Fruit fly (Drosophila melanogaster) whole organism, embryonic: ENCODE measurements around the gene CG4611.
A peak's percentile ranks its signal among the peaks of the same experiment; 100 is the strongest.

ENCODE experiments used
- Asciz ChIP-seq: fragments of 200-800 bp; sonication (Bioruptor generic); optimal IDR thresholded peaks from 2 replicates; lab custom pipeline; 2017; ENCODE audit warnings: missing biosample characterization, mild to moderate bottlenecking, missing genetic modification characterization, missing genetic modification reagents
- Blimp-1 ChIP-seq: fragments of 200-800 bp; sonication (Bioruptor generic); optimal IDR thresholded peaks from 3 replicates; lab custom pipeline; 2018; ENCODE audit warnings: missing biosample characterization, missing genetic modification characterization, mild to moderate bottlenecking, moderate library complexity, missing genetic modification reagents
- CG10321 ChIP-seq: fragments of 200-800 bp; sonication (Bioruptor generic); IDR thresholded peaks from 2 replicates; pipeline ENCODE4 v1.3.6; 2022; ENCODE audit warnings: missing biosample characterization, missing genetic modification characterization
- CG11456 ChIP-seq: fragments of 200-800 bp; sonication (Bioruptor generic); IDR thresholded peaks from 3 replicates; pipeline ENCODE4 v1.3.6; 2022; ENCODE audit warnings: missing biosample characterization, missing genetic modification characterization
- CG1529 ChIP-seq: fragments of 200-800 bp; sonication (Bioruptor generic); optimal IDR thresholded peaks from 3 replicates; lab custom pipeline; 2018; ENCODE audit warnings: missing biosample characterization, missing genetic modification characterization
- CG16863 ChIP-seq: fragments of 200-800 bp; sonication (Bioruptor generic); optimal IDR thresholded peaks from 3 replicates; lab custom pipeline; 2016; ENCODE audit warnings: missing biosample characterization, missing genetic modification characterization
- CG18011 ChIP-seq: fragments of 200-800 bp; sonication (Bioruptor generic); optimal IDR thresholded peaks from 2 replicates; lab custom pipeline; 2017; ENCODE audit warnings: missing biosample characterization, missing genetic modification characterization, mild to moderate bottlenecking, moderate library complexity, missing genotype
- CG18599 ChIP-seq: fragments of 200-800 bp; sonication (Bioruptor generic); optimal IDR thresholded peaks from 3 replicates; lab custom pipeline; 2017; ENCODE audit warnings: missing biosample characterization, missing genetic modification characterization, mild to moderate bottlenecking, moderate library complexity, missing genetic modification reagents
- CG18619 ChIP-seq: fragments of 200-800 bp; sonication (Bioruptor generic); optimal IDR thresholded peaks from 3 replicates; lab custom pipeline; 2017; ENCODE audit warnings: missing biosample characterization, mild to moderate bottlenecking, missing genetic modification characterization
- CG2678 ChIP-seq: fragments of 200-800 bp; sonication (Bioruptor generic); optimal IDR thresholded peaks from 3 replicates; lab custom pipeline; 2019; ENCODE audit warnings: missing biosample characterization, mild to moderate bottlenecking, missing genetic modification characterization, moderate library complexity
- CG2712 ChIP-seq: fragments of 200-800 bp; optimal IDR thresholded peaks from 3 replicates; lab custom pipeline; 2019; ENCODE audit warnings: missing biosample characterization, mild to moderate bottlenecking, missing genetic modification characterization, moderate library complexity
- CG32767 ChIP-seq: fragments of 200-800 bp; sonication (Bioruptor generic); IDR thresholded peaks from 2 replicates; pipeline ENCODE4 v1.3.6; 2022; ENCODE audit warnings: missing biosample characterization, missing genetic modification characterization
- CG32772 ChIP-seq: fragments of 200-800 bp; sonication (Bioruptor generic); IDR thresholded peaks from 2 replicates; pipeline ENCODE4 v1.3.6; 2022; ENCODE audit warnings: missing biosample characterization, missing genetic modification characterization
- CG6254 ChIP-seq: fragments of 200-800 bp; sonication (Bioruptor generic); optimal IDR thresholded peaks from 3 replicates; lab custom pipeline; 2017; ENCODE audit warnings: mild to moderate bottlenecking, missing biosample characterization, missing genetic modification reagents, missing genetic modification characterization
- CG6654 ChIP-seq: fragments of 200-800 bp; sonication (Bioruptor generic); optimal IDR thresholded peaks from 2 replicates; lab custom pipeline; 2017; ENCODE audit warnings: missing biosample characterization, mild to moderate bottlenecking, missing genetic modification characterization
- CG6683 ChIP-seq: fragments of 200-800 bp; sonication (Bioruptor generic); optimal IDR thresholded peaks from 2 replicates; lab custom pipeline; 2017; ENCODE audit warnings: missing biosample characterization, mild to moderate bottlenecking, missing genetic modification characterization, missing genetic modification reagents
- CG8765 ChIP-seq: fragments of 200-800 bp; sonication (Bioruptor generic); IDR thresholded peaks from 2 replicates; pipeline ENCODE4 v1.3.6; 2022; ENCODE audit warnings: missing biosample characterization, missing genetic modification characterization
- CG8944 ChIP-seq: fragments of 200-800 bp; sonication (Bioruptor generic); optimal IDR thresholded peaks from 3 replicates; lab custom pipeline; 2016; ENCODE audit warnings: missing biosample characterization, missing genetic modification characterization
- CG9437 ChIP-seq: fragments of 200-800 bp; sonication (Bioruptor generic); optimal IDR thresholded peaks from 2 replicates; lab custom pipeline; 2018; ENCODE audit warnings: missing biosample characterization, mild to moderate bottlenecking, missing genetic modification characterization
- CG9727 ChIP-seq: fragments of 200-800 bp; sonication (Bioruptor generic); optimal IDR thresholded peaks from 3 replicates; lab custom pipeline; 2017; ENCODE audit warnings: missing biosample characterization, mild to moderate bottlenecking, missing genetic modification characterization
- CoRest ChIP-seq: fragments of 200-800 bp; sonication (Bioruptor generic); optimal IDR thresholded peaks from 3 replicates; lab custom pipeline; 2018; ENCODE audit warnings: missing biosample characterization, mild to moderate bottlenecking, missing genetic modification characterization, moderate library complexity
- Eip74EF ChIP-seq, 2 experiments: fragments of 200-800 bp in 1 of 2; fragments of >200 bp in 1 of 2; sonication (Bioruptor generic) in 1 of 2; optimal IDR thresholded peaks; 2 replicates each; lab custom pipeline; 2017 to 2019; ENCODE audit warnings: missing biosample characterization in 2 of 2, missing genetic modification characterization in 2 of 2, mild to moderate bottlenecking in 1 of 2, moderate library complexity in 1 of 2
- Elba2 ChIP-seq: fragments of 200-800 bp; sonication (Bioruptor generic); optimal IDR thresholded peaks from 3 replicates; lab custom pipeline; 2016; ENCODE audit warnings: missing biosample characterization, missing genetic modification characterization
- HLHmδ ChIP-seq: fragments of 200-800 bp; sonication (Bioruptor generic); optimal IDR thresholded peaks from 2 replicates; lab custom pipeline; 2018; ENCODE audit warnings: missing biosample characterization, mild to moderate bottlenecking, missing genetic modification characterization, moderate library complexity
- Hr3 ChIP-seq: fragments of 200-800 bp; sonication (Bioruptor generic); optimal IDR thresholded peaks from 3 replicates; lab custom pipeline; 2016; ENCODE audit warnings: missing biosample characterization, missing genetic modification characterization
- Jarid2 ChIP-seq: fragments of 200-800 bp; sonication (Bioruptor generic); optimal IDR thresholded peaks from 3 replicates; lab custom pipeline; 2017; ENCODE audit warnings: mild to moderate bottlenecking, missing biosample characterization, missing genetic modification reagents, missing genetic modification characterization
- Lim3 ChIP-seq: fragments of 200-800 bp; sonication (Bioruptor generic); IDR thresholded peaks from 2 replicates; pipeline ENCODE4 v1.3.6; 2022; ENCODE audit warnings: missing biosample characterization, missing genetic modification characterization
- Mrtf ChIP-seq: fragments of 200-800 bp; sonication (Bioruptor generic); IDR thresholded peaks from 3 replicates; pipeline ENCODE4 v1.3.6; 2022; ENCODE audit warnings: missing biosample characterization, missing genetic modification characterization
- NC2α ChIP-seq: fragments of 200-800 bp; sonication (Bioruptor generic); optimal IDR thresholded peaks from 2 replicates; lab custom pipeline; 2016; ENCODE audit warnings: missing biosample characterization, missing genetic modification characterization
- NFAT ChIP-seq: fragments of 200-800 bp; sonication (Bioruptor generic); IDR thresholded peaks from 2 replicates; pipeline ENCODE4 v1.3.6; 2022; ENCODE audit warnings: missing biosample characterization, missing genetic modification characterization
- Ravus ChIP-seq: fragments of 200-800 bp; sonication (Bioruptor generic); IDR thresholded peaks from 2 replicates; pipeline ENCODE4 v1.3.6; 2022; ENCODE audit warnings: missing biosample characterization, missing genetic modification characterization
- Sox102F ChIP-seq: fragments of 200-800 bp; sonication (Bioruptor generic); optimal IDR thresholded peaks from 2 replicates; lab custom pipeline; 2018; ENCODE audit warnings: missing biosample characterization, mild to moderate bottlenecking, missing genetic modification characterization, moderate library complexity
- Xrp1 ChIP-seq: fragments of 200-800 bp; sonication (Bioruptor generic); IDR thresholded peaks from 2 replicates; pipeline ENCODE4 v1.3.6; 2022; ENCODE audit warnings: missing biosample characterization, missing genetic modification characterization
- aop ChIP-seq: fragments of 200-800 bp; sonication (Bioruptor generic); IDR thresholded peaks from 2 replicates; pipeline ENCODE4 v1.3.6; 2022; ENCODE audit warnings: missing biosample characterization, missing genetic modification characterization
- bcd ChIP-seq: fragments of 200-800 bp; sonication (Bioruptor generic); optimal IDR thresholded peaks from 2 replicates; lab custom pipeline; 2017; ENCODE audit warnings: missing biosample characterization, mild to moderate bottlenecking, missing genetic modification characterization
- caup ChIP-seq: fragments of 200-800 bp; sonication (Bioruptor generic); optimal IDR thresholded peaks from 3 replicates; lab custom pipeline; 2017; ENCODE audit warnings: missing biosample characterization, mild to moderate bottlenecking, missing genetic modification characterization, moderate library complexity; ENCODE audit not compliant: severe bottlenecking
- esg ChIP-seq: fragments of 200-800 bp; sonication (Bioruptor generic); conservative IDR thresholded peaks from 2 replicates; pipeline ENCODE4 v1.3.6; 2022; ENCODE audit warnings: missing biosample characterization, missing genetic modification characterization
- fru ChIP-seq: fragments of >200 bp; optimal IDR thresholded peaks from 2 replicates; lab custom pipeline; 2017
- hth ChIP-seq: fragments of >200 bp; optimal IDR thresholded peaks from 2 replicates; lab custom pipeline; 2017; ENCODE audit warnings: inconsistent platforms
- lilli ChIP-seq: fragments of 200-800 bp; sonication (Bioruptor generic); optimal IDR thresholded peaks from 3 replicates; lab custom pipeline; 2016; ENCODE audit warnings: missing biosample characterization, missing genetic modification characterization
- lmd ChIP-seq: fragments of 200-800 bp; sonication (Bioruptor generic); IDR thresholded peaks from 2 replicates; pipeline ENCODE4 v1.3.6; 2022; ENCODE audit warnings: missing biosample characterization, missing genetic modification characterization
- mirr ChIP-seq: fragments of 200-800 bp; sonication (Bioruptor generic); optimal IDR thresholded peaks from 3 replicates; lab custom pipeline; 2018; ENCODE audit warnings: missing biosample characterization, mild to moderate bottlenecking, missing genetic modification characterization
- pzg ChIP-seq: fragments of 200-800 bp; sonication (Bioruptor generic); optimal IDR thresholded peaks from 3 replicates; lab custom pipeline; 2018; ENCODE audit warnings: missing biosample characterization, mild to moderate bottlenecking, missing genetic modification characterization, moderate library complexity
- ranshi ChIP-seq: fragments of 200-800 bp; sonication (Bioruptor generic); IDR thresholded peaks from 2 replicates; pipeline ENCODE4 v1.3.6; 2022; ENCODE audit warnings: missing biosample characterization, missing genetic modification characterization
- so ChIP-seq: fragments of 200-800 bp; sonication (Bioruptor generic); IDR thresholded peaks from 3 replicates; pipeline ENCODE4 v1.3.6; 2022; ENCODE audit warnings: missing biosample characterization, missing genetic modification characterization
- tap ChIP-seq: fragments of 200-800 bp; optimal IDR thresholded peaks from 3 replicates; lab custom pipeline; 2019; ENCODE audit warnings: missing biosample characterization, mild to moderate bottlenecking, missing genetic modification characterization, moderate library complexity
- trh ChIP-seq: fragments of 200-800 bp; sonication (Bioruptor generic); optimal IDR thresholded peaks from 2 replicates; lab custom pipeline; 2016; ENCODE audit warnings: missing biosample characterization, missing genetic modification characterization
- tup ChIP-seq: fragments of 200-800 bp; sonication (Bioruptor generic); optimal IDR thresholded peaks from 2 replicates; lab custom pipeline; 2016; ENCODE audit warnings: missing biosample characterization, mild to moderate bottlenecking, missing genetic modification characterization, moderate library complexity
- vfl ChIP-seq: fragments of 200-800 bp; sonication (Bioruptor generic); optimal IDR thresholded peaks from 2 replicates; lab custom pipeline; 2016; ENCODE audit warnings: missing biosample characterization, missing genetic modification characterization
- wek ChIP-seq: fragments of 200-800 bp; sonication (Bioruptor generic); optimal IDR thresholded peaks from 3 replicates; lab custom pipeline; 2018; ENCODE audit warnings: missing biosample characterization, mild to moderate bottlenecking, missing genetic modification characterization, moderate library complexity
- zf30C ChIP-seq: fragments of 200-800 bp; sonication (Bioruptor generic); optimal IDR thresholded peaks from 3 replicates; lab custom pipeline; 2018; ENCODE audit warnings: missing biosample characterization, mild to moderate bottlenecking, missing genetic modification characterization

Gene CG4611

DNA sequence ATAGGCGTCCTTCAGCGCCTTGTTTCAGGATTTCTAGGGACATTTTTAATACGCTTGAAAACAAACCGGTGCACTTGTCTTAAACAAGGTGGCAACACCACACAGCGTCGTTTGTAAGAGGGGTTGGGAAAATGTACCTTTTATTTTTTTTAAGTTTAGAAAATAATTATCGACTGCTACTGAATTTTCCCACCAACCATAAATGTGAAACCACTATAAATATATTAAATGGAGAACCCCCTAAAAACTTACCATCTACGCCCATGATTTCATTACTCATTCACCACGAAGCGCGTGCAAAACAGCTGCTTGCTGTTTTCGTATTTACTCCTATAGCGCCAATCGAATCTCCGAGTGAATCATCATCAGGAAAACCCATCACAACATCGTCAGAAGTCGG, 3.1 kb downstream of the CG4611 start, which contains the start of the genes Tcs5 and CHMP2B (continued):
- TF ChIP-seq Mrtf (GFP tag; lab: Robert Waterston, UW), result peak; percentile 100
- peak; percentile 96 for TF ChIP-seq wek (GFP tag; lab: Kevin White, UChicago)
- TF ChIP-seq CG18619, result peak; percentile 100
- TF ChIP-seq ranshi (GFP tag; lab: Robert Waterston, UW), result peak; percentile 100
- no peak for TF ChIP-seq hth (lab: Kevin White, UChicago)
- peak; percentile 100 for TF ChIP-seq lmd (GFP tag; lab: Robert Waterston, UW)
- TF ChIP-seq tup (GFP tag; lab: Kevin White, UChicago), result peak; percentile 100
- peak; percentile 96 for TF ChIP-seq CG6654 (GFP tag; lab: Kevin White, UChicago)
- TF ChIP-seq CG11456, result peak; percentile 100
- peak; percentile 100 for TF ChIP-seq esg (GFP tag; lab: Robert Waterston, UW)
- TF ChIP-seq CG18011 (GFP tag; lab: Kevin White, UChicago), result peak; percentile 94
- TF ChIP-seq Jarid2 (GFP tag; lab: Kevin White, UChicago), result peak; percentile 94
- TF ChIP-seq CG9727 (GFP tag; lab: Kevin White, UChicago), result peak; percentile 99
- TF ChIP-seq CG6683 (GFP tag; lab: Kevin White, UChicago), result peak; percentile 97
- peak; percentile 100 for TF ChIP-seq Hr3 (GFP tag; lab: Kevin White, UChicago)
- TF ChIP-seq NC2α (GFP tag; lab: Kevin White, UChicago), result peak; percentile 99
- peak; percentile 100 for TF ChIP-seq caup (GFP tag; lab: Kevin White, UChicago)
- peak; percentile 99 for TF ChIP-seq aop (GFP tag; lab: Robert Waterston, UW)
- TF ChIP-seq CG16863 (GFP tag; lab: Kevin White, UChicago), result peak; percentile 99
- TF ChIP-seq lilli, result peak; percentile 100
- peak; percentile 100 for TF ChIP-seq so (GFP tag; lab: Robert Waterston, UW)
- no peak for TF ChIP-seq zf30C (GFP tag; lab: Kevin White, UChicago)
- TF ChIP-seq Asciz (GFP tag; lab: Kevin White, UChicago), result peak; percentile 99
- peak; percentile 73 for TF ChIP-seq pzg (GFP tag; lab: Kevin White, UChicago)
- peak; percentile 100 for TF ChIP-seq Sox102F (GFP tag; lab: Kevin White, UChicago)
- TF ChIP-seq CG32767, result peak; percentile 100
- TF ChIP-seq Ravus (GFP tag; lab: Robert Waterston, UW), result peak; percentile 100
- peak; percentile 96 for TF ChIP-seq CG9437
- peak; percentile 100 for TF ChIP-seq CG8944 (GFP tag; lab: Kevin White, UChicago)
- peak; percentile 100 for TF ChIP-seq CoRest (tag; lab: Kevin White, UChicago)
- TF ChIP-seq HLHmδ (GFP tag; lab: Kevin White, UChicago), result no peak
- TF ChIP-seq mirr (GFP tag; lab: Kevin White, UChicago), result peak; percentile 99
- peak; percentile 100 for TF ChIP-seq Xrp1
- TF ChIP-seq CG32772 (GFP tag; lab: Robert Waterston, UW), result peak; percentile 100
- peak; percentile 97 for TF ChIP-seq CG6254 (GFP tag; lab: Kevin White, UChicago)
- peak; percentile 99 for TF ChIP-seq Elba2 (GFP tag; lab: Kevin White, UChicago)
- TF ChIP-seq fru, result no peak
- TF ChIP-seq CG2678 (tag; lab: Kevin White, UChicago), result peak; percentile 100
- TF ChIP-seq Lim3 (GFP tag; lab: Robert Waterston, UW), result peak; percentile 99
- peak; percentile 100 for TF ChIP-seq NFAT
- peak; percentile 98 for TF ChIP-seq CG2712 (tag; lab: Kevin White, UChicago)
- peak; percentile 100 for TF ChIP-seq vfl (GFP tag; lab: Kevin White, UChicago)
- TF ChIP-seq tap (tag; lab: Kevin White, UChicago), result peak; percentile 99
- TF ChIP-seq Eip74EF (GFP tag; optimal IDR thresholded peaks at IDR 0.05; lab: Kevin White, UChicago), result peak in 1 of 2 experiments; percentile 92
- TF ChIP-seq CG8765 (GFP tag; lab: Robert Waterston, UW), result peak; percentile 100
- TF ChIP-seq trh (GFP tag; lab: Kevin White, UChicago), result peak; percentile 100
- TF ChIP-seq CG18599 (GFP tag; lab: Kevin White, UChicago), result peak; percentile 100
- peak; percentile 91 for TF ChIP-seq CG10321 (GFP tag; lab: Robert Waterston, UW)
- peak; percentile 99 for TF ChIP-seq CG1529 (GFP tag; lab: Kevin White, UChicago)
- TF ChIP-seq Blimp-1 (GFP tag; lab: Kevin White, UChicago), result peak; percentile 99
- TF ChIP-seq bcd (GFP tag; lab: Kevin White, UChicago), result peak; percentile 100
